Worm (Caenorhabditis elegans) whole organism, young adult: ENCODE measurements around the gene C10G8.4.

Experiments used
- F57A8.1 ChIP-seq: fragments of 200-800 bp; sonication (Bioruptor generic); optimal IDR thresholded peaks from 2 replicates; lab custom pipeline; 2018; ENCODE audit warnings: mild to moderate bottlenecking, missing genetic modification characterization, moderate library complexity, missing compliant biosample characterization
- ama-1 ChIP-seq, 3 experiments: fragments of 150-350 bp in 1 of 3; sonication (generic microtip) in 2 of 3; optimal IDR thresholded peaks; 2 replicates each; lab custom pipeline; 2014 to 2018; ENCODE audit warnings: missing biosample characterization in 2 of 3, missing genetic modification characterization in 2 of 3, missing genetic modification reagents in 2 of 3
- aptf-2 ChIP-seq: fragments of 200-800 bp; sonication (Bioruptor generic); conservative IDR thresholded peaks from 2 replicates; pipeline ENCODE4 v1.3.6; 2022; ENCODE audit warnings: missing genetic modification reagents, missing genetic modification characterization, missing compliant biosample characterization
- egrh-3 ChIP-seq: fragments of 200-800 bp; sonication (Bioruptor generic); IDR thresholded peaks from 2 replicates; pipeline ENCODE4 v1.3.6; 2022; ENCODE audit warnings: missing genetic modification reagents, missing genetic modification characterization, missing compliant biosample characterization
- ets-4 ChIP-seq: fragments of 200-800 bp; sonication (Bioruptor generic); optimal IDR thresholded peaks from 2 replicates; lab custom pipeline; 2018; ENCODE audit warnings: mild to moderate bottlenecking, missing genetic modification characterization, missing compliant biosample characterization
- madf-10 ChIP-seq: sonication (generic microtip); optimal IDR thresholded peaks from 2 replicates; lab custom pipeline; 2016; ENCODE audit warnings: mild to moderate bottlenecking, missing genetic modification characterization, missing compliant biosample characterization
- nfya-1 ChIP-seq: sonication (generic microtip); optimal IDR thresholded peaks from 2 replicates; lab custom pipeline; 2017; ENCODE audit warnings: antibody characterized with exemption, missing compliant biosample characterization, missing genetic modification characterization, borderline replicate concordance; ENCODE audit not compliant: insufficient read depth
- ztf-3 ChIP-seq: fragments of 200-800 bp; sonication (Bioruptor generic); optimal IDR thresholded peaks from 2 replicates; lab custom pipeline; 2018; ENCODE audit warnings: mild to moderate bottlenecking, missing genetic modification characterization, missing compliant biosample characterization

DNA sequence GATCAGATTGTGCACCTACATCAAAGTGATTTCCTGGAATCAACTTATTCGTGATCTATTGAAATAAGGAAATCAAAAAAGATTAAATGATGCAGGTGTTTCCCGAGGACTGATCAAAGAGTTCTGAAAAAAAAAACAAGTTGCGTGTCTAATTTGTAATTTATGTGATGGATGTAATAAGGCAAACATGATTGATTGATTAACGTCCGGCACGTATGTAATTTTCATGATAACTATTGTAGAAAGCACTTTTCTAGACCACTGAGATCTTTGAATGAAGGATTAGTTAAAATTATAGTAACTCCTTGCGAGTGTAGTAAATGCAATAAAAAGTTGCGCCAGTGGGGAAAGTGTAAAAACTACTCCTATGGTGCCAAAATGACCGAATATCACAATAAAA, 33.7 kb downstream of the C10G8.4 start, which contains the start of gene srg-25:
- TF ChIP-seq aptf-2 (GFP tag; lab: Robert Waterston, UW), result no peak
- TF ChIP-seq ztf-3 (GFP tag; lab: Kevin White, UChicago), result no peak
- no peak for TF ChIP-seq ets-4
- no peak for TF ChIP-seq egrh-3 (GFP tag; lab: Robert Waterston, UW)
- TF ChIP-seq nfya-1, result no peak
- TF ChIP-seq ama-1 (optimal IDR thresholded peaks at IDR 0.05; lab: Kevin White, UChicago), result no peak
- TF ChIP-seq ama-1 (GFP tag; optimal IDR thresholded peaks at IDR 0.05; lab: Kevin White, UChicago), result no peak
- no peak for TF ChIP-seq madf-10
- no peak for TF ChIP-seq F57A8.1 (GFP tag; lab: Kevin White, UChicago)
